Worm (Caenorhabditis elegans): Measurements from ENCODE around the gene K01A6.7.

DNA sequence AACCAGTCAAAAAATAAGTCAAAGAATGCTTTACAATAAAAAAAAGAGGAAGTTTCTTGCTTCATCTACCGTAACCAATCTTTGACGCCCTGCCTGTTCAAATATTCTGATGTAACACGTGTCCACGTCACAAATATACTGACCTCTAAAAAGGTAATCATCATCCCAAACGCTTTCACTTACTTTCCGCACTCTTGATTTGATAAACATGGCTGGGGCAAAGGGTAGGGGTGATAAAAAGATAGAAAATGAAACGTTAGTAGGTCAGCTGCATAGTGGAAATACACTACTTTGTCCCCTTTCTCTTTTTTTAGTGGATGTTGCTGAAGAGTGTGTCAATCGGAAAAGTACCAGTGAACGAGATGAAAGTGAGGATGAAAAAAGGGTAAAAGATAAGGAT, 38.3 kb downstream of the K01A6.7 start:
- TF ChIP-seq ztf-23 (GFP tag; IDR thresholded peaks at IDR 0.05) (no peak), ztf-29 (GFP tag; IDR thresholded peaks at IDR 0.05) (no peak)

Measured in whole organism, midembryonic.